Worm (Caenorhabditis elegans) whole organism, late embryonic: Measurements from ENCODE around the gene Y105C5A.15.
"Not testable (repeated sequence)": the region's sequence is repeated elsewhere in the genome, so short reads cannot be mapped to it uniquely, and the experiment has no call there.

Source experiments
- C08G9.2 ChIP-seq: sonication (generic microtip); optimal IDR thresholded peaks from 2 replicates; lab custom pipeline; 2016; ENCODE audit warnings: mild to moderate bottlenecking, missing genetic modification characterization, moderate library complexity, missing compliant biosample characterization
- C38D4.7 ChIP-seq: fragments of 200-800 bp; sonication (Bioruptor generic); optimal IDR thresholded peaks from 2 replicates; lab custom pipeline; 2018; ENCODE audit warnings: mild to moderate bottlenecking, missing genetic modification characterization, moderate library complexity, missing compliant biosample characterization
- K02D7.2 ChIP-seq: sonication (generic microtip); optimal IDR thresholded peaks from 2 replicates; lab custom pipeline; 2017; ENCODE audit warnings: mild to moderate bottlenecking, missing genetic modification characterization, missing compliant biosample characterization
- Y22D7AL.16 ChIP-seq: sonication (generic microtip); optimal IDR thresholded peaks from 2 replicates; lab custom pipeline; 2016; ENCODE audit warnings: missing genetic modification characterization, missing compliant biosample characterization
- ama-1 ChIP-seq: fragments of 150-350 bp; optimal IDR thresholded peaks from 2 replicates; lab custom pipeline; 2014
- ceh-2 ChIP-seq: sonication (generic microtip); optimal IDR thresholded peaks from 2 replicates; lab custom pipeline; 2016; ENCODE audit warnings: missing genotype, missing genetic modification characterization, missing compliant biosample characterization
- elt-4 ChIP-seq: sonication (generic microtip); optimal IDR thresholded peaks from 2 replicates; lab custom pipeline; 2016; ENCODE audit warnings: missing genetic modification characterization, missing compliant biosample characterization
- eyg-1 ChIP-seq: sonication (generic microtip); optimal IDR thresholded peaks from 2 replicates; lab custom pipeline; 2016; ENCODE audit warnings: missing genotype, missing genetic modification characterization, missing compliant biosample characterization
- gmeb-2 ChIP-seq: sonication (generic microtip); optimal IDR thresholded peaks from 2 replicates; lab custom pipeline; 2016; ENCODE audit warnings: missing genetic modification characterization, inconsistent platforms, missing compliant biosample characterization
- hlh-15 ChIP-seq: sonication (generic microtip); optimal IDR thresholded peaks from 2 replicates; lab custom pipeline; 2016; ENCODE audit warnings: missing genetic modification characterization, missing compliant biosample characterization
- hlh-6 ChIP-seq: sonication (generic microtip); optimal IDR thresholded peaks from 2 replicates; lab custom pipeline; 2016; ENCODE audit warnings: missing genotype, missing genetic modification characterization, missing compliant biosample characterization
- hlh-8 ChIP-seq: sonication (generic microtip); optimal IDR thresholded peaks from 2 replicates; lab custom pipeline; 2016; ENCODE audit warnings: missing genotype, missing genetic modification characterization, missing compliant biosample characterization
- madf-2 ChIP-seq: sonication (generic microtip); optimal IDR thresholded peaks from 2 replicates; lab custom pipeline; 2017; ENCODE audit warnings: missing genetic modification characterization, missing compliant biosample characterization
- npax-4 ChIP-seq: sonication (generic microtip); optimal IDR thresholded peaks from 2 replicates; lab custom pipeline; 2016; ENCODE audit warnings: missing genetic modification characterization, missing compliant biosample characterization
- pat-9 ChIP-seq: fragments of 200-800 bp; sonication (Bioruptor generic); optimal IDR thresholded peaks from 2 replicates; lab custom pipeline; 2018; ENCODE audit warnings: mild to moderate bottlenecking, missing genetic modification characterization, moderate library complexity, missing compliant biosample characterization
- pha-4 ChIP-seq: fragments of 150-350 bp; optimal IDR thresholded peaks from 2 replicates; lab custom pipeline; 2018; ENCODE audit warnings: missing biosample characterization, missing genetic modification reagents, missing genetic modification characterization
- pros-1 ChIP-seq: fragments of 150-350 bp; optimal IDR thresholded peaks from 2 replicates; lab custom pipeline; 2014; ENCODE audit warnings: missing biosample characterization, missing genetic modification reagents, missing genetic modification characterization
- ref-2 ChIP-seq: sonication (generic microtip); optimal IDR thresholded peaks from 2 replicates; lab custom pipeline; 2016; ENCODE audit warnings: missing genetic modification characterization, missing compliant biosample characterization
- sox-2 ChIP-seq: fragments of 200-800 bp; sonication (Bioruptor generic); IDR thresholded peaks from 2 replicates; pipeline ENCODE4 v1.3.6; 2022; ENCODE audit warnings: missing genetic modification reagents, missing genetic modification characterization, missing compliant biosample characterization
- tbx-7 ChIP-seq: sonication (generic microtip); optimal IDR thresholded peaks from 2 replicates; lab custom pipeline; 2016; ENCODE audit warnings: missing genotype, missing genetic modification characterization, missing compliant biosample characterization
- ztf-16 ChIP-seq: sonication (generic microtip); optimal IDR thresholded peaks from 2 replicates; lab custom pipeline; 2017; ENCODE audit warnings: missing genetic modification characterization, missing compliant biosample characterization

Y105C5A.15 gene

ce11 chrIV:15750014-15750776 lies 61.2 kb downstream of the Y105C5A.15 start:
- TF ChIP-seq pha-4 (tag; lab: Kevin White, UChicago), result no peak
- no peak for TF ChIP-seq ama-1 (lab: Kevin White, UChicago)
- no peak for TF ChIP-seq pros-1 (tag; lab: Kevin White, UChicago)
- TF ChIP-seq elt-4 (tag; lab: Kevin White, UChicago), result no peak
- no peak for TF ChIP-seq tbx-7 (tag; lab: Kevin White, UChicago)
- no peak for TF ChIP-seq K02D7.2 (tag; lab: Kevin White, UChicago)
- no peak for TF ChIP-seq ztf-16 (tag; lab: Kevin White, UChicago)
- no peak for TF ChIP-seq hlh-8
- TF ChIP-seq Y22D7AL.16 (tag; lab: Kevin White, UChicago), result no peak
- no peak for TF ChIP-seq gmeb-2 (tag; lab: Kevin White, UChicago)
- TF ChIP-seq pat-9, result no peak
- no peak for TF ChIP-seq hlh-15 (tag; lab: Kevin White, UChicago)
- no peak for TF ChIP-seq C08G9.2 (tag; lab: Kevin White, UChicago)
- no peak for TF ChIP-seq eyg-1 (tag; lab: Kevin White, UChicago)
- no peak for TF ChIP-seq C38D4.7
- no peak for TF ChIP-seq sox-2
- TF ChIP-seq ceh-2 (tag; lab: Kevin White, UChicago), result no peak
- TF ChIP-seq ref-2, result no peak
- TF ChIP-seq, all 69 proteins: peak for 0

ce11 chrIV:15752114-15752513 lies 63.1 kb downstream of the Y105C5A.15 start, which contains the start of gene Y105C5A.1285:
TSS of gene Y105C5A.1285 (plus strand) at chrIV:15752414.
- not testable (repeated sequence) for TF ChIP-seq madf-2, hlh-6, npax-4 (tag; lab: Kevin White, UChicago)
